Fruit fly (Drosophila melanogaster): ENCODE measurements around the gene Ncc69.

The Ncc69 gene

DNA sequence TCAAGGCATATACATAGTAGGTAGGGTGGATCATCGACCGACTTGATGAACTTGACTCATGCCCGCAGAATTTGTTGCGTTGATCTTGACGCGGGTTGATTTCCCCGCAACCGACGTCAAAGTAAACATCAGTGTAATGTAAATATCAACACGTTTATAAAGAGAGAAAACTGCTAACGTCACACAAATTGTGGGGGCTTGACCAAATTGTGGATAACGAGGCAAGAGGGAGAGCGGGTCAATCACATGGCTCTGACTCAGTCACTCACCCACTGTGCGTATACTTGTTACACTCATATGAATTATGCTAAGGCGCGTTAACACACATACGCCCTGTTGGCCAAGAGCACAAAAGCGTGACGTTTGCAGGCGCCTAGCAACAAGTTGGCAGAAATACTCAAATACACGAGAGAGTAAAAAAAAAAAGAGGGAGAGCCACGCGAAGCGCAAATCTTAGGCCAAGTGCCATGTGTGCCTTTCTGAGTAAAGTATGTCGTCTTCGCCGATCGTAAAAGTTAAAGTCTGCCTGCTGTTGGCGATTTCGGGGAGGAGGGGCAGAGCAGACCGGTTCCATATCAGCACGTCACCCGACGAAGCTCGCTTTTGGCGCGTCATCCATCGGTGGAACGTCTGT is 15.9 kb upstream of the Ncc69 start (continued):
- no peak for TF ChIP-seq Dref (GFP tag; IDR thresholded peaks at IDR 0.05)
- TF ChIP-seq amos (GFP tag; IDR thresholded peaks at IDR 0.05; ENCODE audit: partially characterized antibody): no peak; the same call in 1 of the 2 replicates
- peak; percentile 53; the same call in 1 of the 2 replicates for TF ChIP-seq CG10959 (GFP tag; IDR thresholded peaks at IDR 0.05)
- TF ChIP-seq Nf-YA (GFP tag; IDR thresholded peaks at IDR 0.05): peak; percentile 96
- peak; percentile 75 for TF ChIP-seq CG13424 (tag; optimal IDR thresholded peaks at IDR 0.05)
- TF ChIP-seq CG4404 (GFP tag; IDR thresholded peaks at IDR 0.05): no peak
- TF ChIP-seq Aef1 (GFP tag; IDR thresholded peaks at IDR 0.05): peak; percentile 57
- peak; percentile 70 for TF ChIP-seq nerfin-1 (tag; optimal IDR thresholded peaks at IDR 0.05)
- TF ChIP-seq Camta (GFP tag; optimal IDR thresholded peaks at IDR 0.05): peak; percentile 91
- TF ChIP-seq bowl (GFP tag; IDR thresholded peaks at IDR 0.05): peak; percentile 79
- peak; percentile 82 for TF ChIP-seq YL-1 (GFP tag; optimal IDR thresholded peaks at IDR 0.05)
- peak; percentile 86 for TF ChIP-seq CG10366 (GFP tag; IDR thresholded peaks at IDR 0.05)
- TF ChIP-seq CG17912 (GFP tag; optimal IDR thresholded peaks at IDR 0.05): peak; percentile 90
- TF ChIP-seq en (GFP tag; optimal IDR thresholded peaks at IDR 0.05): peak; percentile 83
- peak; percentile 97 for TF ChIP-seq nau (GFP tag; optimal IDR thresholded peaks at IDR 0.05)
- TF ChIP-seq chm (GFP tag; IDR thresholded peaks at IDR 0.05): peak; percentile 92
- no peak for TF ChIP-seq HLH4C (GFP tag; IDR thresholded peaks at IDR 0.05; ENCODE audit: partially characterized antibody)
- peak; percentile 94 for TF ChIP-seq CG6813 (GFP tag; optimal IDR thresholded peaks at IDR 0.05)
- TF ChIP-seq cg (GFP tag; optimal IDR thresholded peaks at IDR 0.05): peak; percentile 6
- peak; percentile 78 for TF ChIP-seq CG31224 (GFP tag; IDR thresholded peaks at IDR 0.05)
- TF ChIP-seq ranshi (GFP tag; IDR thresholded peaks at IDR 0.05): peak; percentile 93
- peak; percentile 51 for TF ChIP-seq kah (GFP tag; optimal IDR thresholded peaks at IDR 0.05)
- TF ChIP-seq Mes4 (GFP tag; optimal IDR thresholded peaks at IDR 0.05): peak; percentile 78
- TF ChIP-seq Sox100B (GFP tag; optimal IDR thresholded peaks at IDR 0.05): peak; percentile 89
- no peak for TF ChIP-seq usp (GFP tag; optimal IDR thresholded peaks at IDR 0.05)
- TF ChIP-seq CG10462 (GFP tag; optimal IDR thresholded peaks at IDR 0.05): peak; percentile 67
- TF ChIP-seq CG1832 (GFP tag; optimal IDR thresholded peaks at IDR 0.05): no peak
- no peak for TF ChIP-seq CG18262 (tag; optimal IDR thresholded peaks at IDR 0.05)
- TF ChIP-seq CG15011 (GFP tag; optimal IDR thresholded peaks at IDR 0.05): peak; percentile 93
- peak; percentile 92 for TF ChIP-seq CG1024 (GFP tag; IDR thresholded peaks at IDR 0.05)
- TF ChIP-seq CG17359 (tag; optimal IDR thresholded peaks at IDR 0.05): peak; percentile 94
- peak; percentile 93 for TF ChIP-seq Meics (GFP tag; optimal IDR thresholded peaks at IDR 0.05)
- TF ChIP-seq trh (GFP tag; optimal IDR thresholded peaks at IDR 0.05): peak; percentile 87
- no peak for TF ChIP-seq Dfd (GFP tag; optimal IDR thresholded peaks at IDR 0.05)
- TF ChIP-seq CG14050 (GFP tag; IDR thresholded peaks at IDR 0.05): peak; percentile 90
- TF ChIP-seq CG8924 (tag; optimal IDR thresholded peaks at IDR 0.05): peak; percentile 72
- TF ChIP-seq stc (GFP tag; IDR thresholded peaks at IDR 0.05): peak; percentile 91
- peak; percentile 65 for TF ChIP-seq Myb (GFP tag; optimal IDR thresholded peaks at IDR 0.05)
- peak; percentile 79 for TF ChIP-seq mam (GFP tag; optimal IDR thresholded peaks at IDR 0.05)
- peak; percentile 78 for TF ChIP-seq CoRest (tag; optimal IDR thresholded peaks at IDR 0.05)
- TF ChIP-seq bcd (GFP tag; optimal IDR thresholded peaks at IDR 0.05): peak; percentile 87
- TF ChIP-seq CG17186 (GFP tag; optimal IDR thresholded peaks at IDR 0.05): peak; percentile 1
- TF ChIP-seq croc (GFP tag; conservative IDR thresholded peaks at IDR 0.05): no peak; the same call in 2 of the 3 replicates
- TF ChIP-seq org-1 (GFP tag; optimal IDR thresholded peaks at IDR 0.05): peak; percentile 90
- peak; percentile 95 for TF ChIP-seq pros (GFP tag; optimal IDR thresholded peaks at IDR 0.05)
- peak; percentile 83 for TF ChIP-seq Taf1 (GFP tag; IDR thresholded peaks at IDR 0.05)
- peak; percentile 83 for TF ChIP-seq CG2889 (GFP tag; IDR thresholded peaks at IDR 0.05)
- peak; percentile 84 for TF ChIP-seq CG6689 (GFP tag; IDR thresholded peaks at IDR 0.05)
- peak; percentile 78 for TF ChIP-seq ewg (GFP tag; optimal IDR thresholded peaks at IDR 0.05)
- peak; percentile 98 for TF ChIP-seq sd (tag; optimal IDR thresholded peaks at IDR 0.05)

All from whole organism, embryonic.